Fruit fly (Drosophila melanogaster) whole organism: Measurements from ENCODE around the gene alpha-Est1.

Experiments
- CG8478 ChIP-seq: fragments of >200 bp; optimal IDR thresholded peaks from 2 replicates; lab custom pipeline; 2018; ENCODE audit warnings: inconsistent platforms
- Dll ChIP-seq: fragments of >200 bp; optimal IDR thresholded peaks from 2 replicates; lab custom pipeline; 2017
- EcR ChIP-seq, 2 experiments: fragments of >200 bp; optimal IDR thresholded peaks; 2 replicates each; lab custom pipeline; 2017; ENCODE audit warnings: missing biosample characterization in 2 of 2, missing genetic modification characterization in 2 of 2, missing genetic modification reagents in 2 of 2
- pan ChIP-seq: fragments of >200 bp; optimal IDR thresholded peaks from 2 replicates; lab custom pipeline; 2017
- psq ChIP-seq: fragments of >200 bp; optimal IDR thresholded peaks from 2 replicates; lab custom pipeline; 2017

- no peak for TF ChIP-seq Dll (lab: Kevin White, UChicago)
- TF ChIP-seq pan (lab: Kevin White, UChicago), result no peak
- no peak for TF ChIP-seq psq (lab: Kevin White, UChicago)
- no peak for TF ChIP-seq CG8478 (lab: Kevin White, UChicago)
- no peak for TF ChIP-seq EcR (GFP tag; optimal IDR thresholded peaks at IDR 0.05; lab: Kevin White, UChicago)
Measured at dm6 chr3R:7591189-7591588, 42.3 kb upstream of the alpha-Est1 start.
